Worm (Caenorhabditis elegans) whole organism, late embryonic: ENCODE data around the gene abhd-3.1.

Experiments used
- Y22D7AL.16 ChIP-seq: sonication (generic microtip); optimal IDR thresholded peaks from 2 replicates; lab custom pipeline; 2016; ENCODE audit warnings: missing genetic modification characterization, missing compliant biosample characterization
- ama-1 ChIP-seq: fragments of 150-350 bp; optimal IDR thresholded peaks from 2 replicates; lab custom pipeline; 2014
- ceh-18 ChIP-seq: sonication (generic microtip); optimal IDR thresholded peaks from 2 replicates; lab custom pipeline; 2016; ENCODE audit warnings: missing genetic modification characterization, missing compliant biosample characterization
- ceh-30 ChIP-seq: fragments of 150-350 bp; optimal IDR thresholded peaks from 2 replicates; lab custom pipeline; 2014; ENCODE audit warnings: missing biosample characterization, missing genetic modification characterization
- ceh-31 ChIP-seq: sonication (generic microtip); optimal IDR thresholded peaks from 2 replicates; lab custom pipeline; 2016; ENCODE audit warnings: missing genetic modification characterization, missing compliant biosample characterization
- ceh-34 ChIP-seq: sonication (generic microtip); optimal IDR thresholded peaks from 2 replicates; lab custom pipeline; 2016; ENCODE audit warnings: mild to moderate bottlenecking, missing genetic modification characterization, missing compliant biosample characterization
- ceh-6 ChIP-seq: fragments of 200-800 bp; sonication (Bioruptor generic); optimal IDR thresholded peaks from 2 replicates; lab custom pipeline; 2018; ENCODE audit warnings: mild to moderate bottlenecking, missing genetic modification characterization, missing compliant biosample characterization
- che-1 ChIP-seq: sonication (generic microtip); optimal IDR thresholded peaks from 2 replicates; lab custom pipeline; 2016; ENCODE audit warnings: mild to moderate bottlenecking, missing genetic modification characterization, missing compliant biosample characterization
- dmd-4 ChIP-seq: sonication (generic microtip); optimal IDR thresholded peaks from 2 replicates; lab custom pipeline; 2016; ENCODE audit warnings: borderline replicate concordance, missing genetic modification characterization, missing compliant biosample characterization
- dve-1 ChIP-seq: sonication (generic microtip); optimal IDR thresholded peaks from 2 replicates; lab custom pipeline; 2017; ENCODE audit warnings: antibody characterized with exemption, mild to moderate bottlenecking, missing genetic modification characterization, missing compliant biosample characterization
- elt-2 ChIP-seq: sonication (generic microtip); optimal IDR thresholded peaks from 2 replicates; lab custom pipeline; 2016; ENCODE audit warnings: missing genetic modification reagents, missing genetic modification characterization, missing compliant biosample characterization
- elt-4 ChIP-seq: sonication (generic microtip); optimal IDR thresholded peaks from 2 replicates; lab custom pipeline; 2016; ENCODE audit warnings: missing genetic modification characterization, missing compliant biosample characterization
- ets-4 ChIP-seq: sonication (generic microtip); optimal IDR thresholded peaks from 2 replicates; lab custom pipeline; 2016; ENCODE audit warnings: missing genetic modification characterization, missing compliant biosample characterization
- fkh-10 ChIP-seq: fragments of 150-350 bp; optimal IDR thresholded peaks from 2 replicates; lab custom pipeline; 2014; ENCODE audit warnings: missing biosample characterization, missing genetic modification reagents, missing genetic modification characterization
- gmeb-2 ChIP-seq: sonication (generic microtip); optimal IDR thresholded peaks from 2 replicates; lab custom pipeline; 2016; ENCODE audit warnings: missing genetic modification characterization, inconsistent platforms, missing compliant biosample characterization
- hlh-30 ChIP-seq: sonication (generic microtip); optimal IDR thresholded peaks from 2 replicates; lab custom pipeline; 2017; ENCODE audit warnings: antibody characterized with exemption, missing genetic modification characterization, missing compliant biosample characterization; ENCODE audit not compliant: insufficient read depth
- hlh-6 ChIP-seq: sonication (generic microtip); optimal IDR thresholded peaks from 2 replicates; lab custom pipeline; 2016; ENCODE audit warnings: missing genotype, missing genetic modification characterization, missing compliant biosample characterization
- hlh-8 ChIP-seq: sonication (generic microtip); optimal IDR thresholded peaks from 2 replicates; lab custom pipeline; 2016; ENCODE audit warnings: missing genotype, missing genetic modification characterization, missing compliant biosample characterization
- lim-6 ChIP-seq: sonication (generic microtip); optimal IDR thresholded peaks from 2 replicates; lab custom pipeline; 2016; ENCODE audit warnings: missing genetic modification characterization, missing compliant biosample characterization
- npax-4 ChIP-seq: sonication (generic microtip); optimal IDR thresholded peaks from 2 replicates; lab custom pipeline; 2016; ENCODE audit warnings: missing genetic modification characterization, missing compliant biosample characterization
- odd-2 ChIP-seq: sonication (generic microtip); optimal IDR thresholded peaks from 2 replicates; lab custom pipeline; 2017; ENCODE audit warnings: antibody characterized with exemption, mild to moderate bottlenecking, missing genetic modification characterization, missing compliant biosample characterization
- pax-1 ChIP-seq: fragments of 150-350 bp; optimal IDR thresholded peaks from 2 replicates; lab custom pipeline; 2014; ENCODE audit warnings: missing biosample characterization, missing genetic modification characterization
- pqm-1 ChIP-seq: sonication (generic microtip); optimal IDR thresholded peaks from 2 replicates; lab custom pipeline; 2016; ENCODE audit warnings: missing genetic modification characterization, missing compliant biosample characterization
- ref-2 ChIP-seq: sonication (generic microtip); optimal IDR thresholded peaks from 2 replicates; lab custom pipeline; 2016; ENCODE audit warnings: missing genetic modification characterization, missing compliant biosample characterization
- rnt-1 ChIP-seq: sonication (generic microtip); optimal IDR thresholded peaks from 2 replicates; lab custom pipeline; 2016; ENCODE audit warnings: missing genetic modification characterization, missing compliant biosample characterization
- sdc-2 ChIP-seq: sonication (generic microtip); optimal IDR thresholded peaks from 2 replicates; lab custom pipeline; 2016; ENCODE audit warnings: missing genotype, missing genetic modification characterization, missing compliant biosample characterization
- sox-4 ChIP-seq: sonication (generic microtip); optimal IDR thresholded peaks from 2 replicates; lab custom pipeline; 2017; ENCODE audit warnings: mild to moderate bottlenecking, missing genetic modification characterization, inconsistent platforms, missing compliant biosample characterization
- tbx-2 ChIP-seq: sonication (generic microtip); optimal IDR thresholded peaks from 2 replicates; lab custom pipeline; 2016; ENCODE audit warnings: missing genetic modification characterization, missing compliant biosample characterization
- unc-3 ChIP-seq, 2 experiments: fragments of 200-800 bp in 1 of 2; sonication (Bioruptor generic) in 1 of 2; sonication (generic microtip) in 1 of 2; conservative IDR thresholded peaks in 1 of 2; optimal IDR thresholded peaks in 1 of 2; 2 replicates each; pipeline versions ENCODE4 v1.3.6 to Lab custom; 2016 to 2022; ENCODE audit warnings: missing compliant biosample characterization in 2 of 2, missing genetic modification characterization in 2 of 2, missing genetic modification reagents in 1 of 2
- unc-86 ChIP-seq: sonication (generic microtip); optimal IDR thresholded peaks from 2 replicates; lab custom pipeline; 2016; ENCODE audit warnings: missing genetic modification characterization, missing compliant biosample characterization

Gene abhd-3.1

ce11 chrV:19965626-19966025 is 10.3 kb downstream of the abhd-3.1 start, which contains the start of gene srh-171:
Gene srh-171, plus strand, starts transcription at chrV:19965700.
- no peak for TF ChIP-seq Y22D7AL.16 (tag; lab: Kevin White, UChicago)
- TF ChIP-seq ama-1: peak; percentile 50
- TF ChIP-seq, all 69 proteins: peak for 1

DNA sequence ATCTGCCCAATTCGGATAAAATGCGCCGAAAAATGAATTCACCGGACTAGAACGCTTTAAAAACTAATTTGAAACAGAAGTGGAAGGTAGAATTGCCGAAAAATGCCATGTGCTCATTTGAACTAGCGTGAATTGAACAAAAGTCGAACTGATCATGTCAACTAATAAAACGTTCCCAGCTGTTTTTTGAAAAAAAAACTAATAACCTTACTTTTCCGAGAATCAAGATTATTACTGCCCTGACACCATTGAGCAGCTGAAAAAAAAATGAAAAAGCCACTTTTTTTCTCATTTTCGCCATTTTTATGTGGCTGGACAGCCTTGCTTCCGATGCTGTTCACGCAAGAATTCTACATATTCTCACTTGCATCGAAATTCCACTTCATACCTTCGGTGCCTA is 17.7 kb downstream of the abhd-3.1 start, which contains the start of gene srh-173:
srh-173 (plus strand) TSS at position 301 of the 400 bp plus-strand sequence.
- TF ChIP-seq ceh-6 (GFP tag; lab: Kevin White, UChicago) (no peak), npax-4 (tag; lab: Kevin White, UChicago) (no peak), sdc-2 (tag; lab: Kevin White, UChicago) (no peak), lim-6 (no peak), odd-2 (tag; lab: Kevin White, UChicago) (no peak), hlh-8 (tag; lab: Kevin White, UChicago) (no peak), ets-4 (tag; lab: Kevin White, UChicago) (no peak), rnt-1 (tag; lab: Kevin White, UChicago) (no peak), elt-4 (no peak), fkh-10 (GFP tag; lab: Kevin White, UChicago) (no peak)

- TF ChIP-seq unc-3 (GFP tag; conservative IDR thresholded peaks at IDR 0.05; lab: Robert Waterston, UW) (no peak), unc-3 (tag; optimal IDR thresholded peaks at IDR 0.05; lab: Kevin White, UChicago) (no peak), pax-1 (tag; lab: Kevin White, UChicago) (no peak), che-1 (tag; lab: Kevin White, UChicago) (no peak), gmeb-2 (no peak), tbx-2 (tag; lab: Kevin White, UChicago) (no peak), sox-4 (tag; lab: Kevin White, UChicago) (no peak), rnt-1 (tag; lab: Kevin White, UChicago) (no peak), dmd-4 (tag; lab: Kevin White, UChicago) (no peak), pqm-1 (tag; lab: Kevin White, UChicago) (no peak), hlh-6 (tag; lab: Kevin White, UChicago) (no peak), ref-2 (tag; lab: Kevin White, UChicago) (no peak), hlh-8 (tag; lab: Kevin White, UChicago) (no peak)
Observed at ce11 chrV:19978220-19978619, 22.9 kb downstream of the abhd-3.1 start, which contains the start of gene srh-183. Gene srh-183, minus strand, starts transcription at chrV:19978320.

DNA sequence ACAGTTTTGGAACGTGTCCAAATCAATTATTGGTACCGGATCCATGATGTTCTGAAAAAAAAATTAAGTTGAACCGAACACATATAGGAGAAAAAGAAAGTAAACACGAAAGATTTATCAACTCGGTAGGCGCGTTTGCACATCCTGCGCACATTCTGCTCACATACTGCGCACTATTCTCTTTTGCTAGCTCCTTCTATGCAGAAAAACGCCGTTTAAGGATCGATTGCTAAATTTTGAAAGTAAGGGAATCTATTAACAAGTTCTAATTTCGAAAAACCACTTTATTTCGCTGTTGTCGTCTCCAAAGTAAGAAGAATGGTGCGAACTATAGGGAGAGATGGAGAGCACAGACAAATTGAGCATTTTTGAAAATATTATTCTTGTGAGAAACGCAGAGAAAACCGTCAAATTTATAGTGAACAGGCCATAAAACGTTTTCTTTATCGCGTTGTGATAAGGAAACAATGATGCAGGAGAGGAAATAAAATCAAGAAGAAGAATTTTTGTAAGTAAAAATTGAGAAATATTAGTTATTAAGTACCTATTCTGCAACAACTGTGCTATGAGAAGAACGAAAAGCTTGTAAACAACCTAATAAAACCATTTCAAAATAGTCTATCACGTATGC is 26.7 kb downstream of the abhd-3.1 start, which contains the start of gene Y60A3A.24:
Y60A3A.24 (minus strand) TSS at position 51 of the 631 bp plus-strand sequence.
- TF ChIP-seq elt-2 (tag; lab: Kevin White, UChicago) (peak; percentile 70), ceh-34 (tag; lab: Kevin White, UChicago) (no peak), npax-4 (tag; lab: Kevin White, UChicago) (no peak)

DNA sequence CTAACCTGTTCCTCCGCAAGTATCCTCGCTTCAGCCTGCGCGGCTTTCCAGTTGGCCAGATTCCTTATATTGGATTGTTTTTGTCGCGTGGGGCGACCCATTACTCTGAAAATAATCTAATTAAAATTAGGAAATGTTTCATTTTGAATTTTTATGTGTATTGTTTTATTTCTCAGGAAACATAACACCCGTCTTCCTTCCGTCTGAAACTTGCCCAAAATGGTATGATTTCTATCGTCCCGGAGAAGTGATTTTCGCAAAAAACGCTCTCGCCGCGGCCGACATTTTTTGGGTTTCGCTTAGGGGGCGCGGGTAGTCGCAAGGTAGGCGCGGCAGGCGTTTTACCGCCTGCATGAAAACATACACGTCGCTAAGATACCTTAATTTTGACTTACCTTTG is 30.9 kb downstream of the abhd-3.1 start, which contains the start of gene clec-260:
clec-260 (minus strand) TSS at position 101 of the 400 bp plus-strand sequence.
- TF ChIP-seq pqm-1 (tag; lab: Kevin White, UChicago) (no peak), hlh-30 (tag; lab: Kevin White, UChicago) (no peak), dmd-4 (tag; lab: Kevin White, UChicago) (no peak), tbx-2 (tag; lab: Kevin White, UChicago) (no peak), ceh-31 (tag; lab: Kevin White, UChicago) (no peak), unc-86 (tag; lab: Kevin White, UChicago) (no peak), elt-4 (no peak), dve-1 (tag; lab: Kevin White, UChicago) (no peak), ceh-30 (tag; lab: Kevin White, UChicago) (no peak), fkh-10 (GFP tag; lab: Kevin White, UChicago) (no peak), ceh-18 (tag; lab: Kevin White, UChicago) (no peak)
